Worm (Caenorhabditis elegans): ENCODE data around the gene C49C3.10.

The C49C3.10 gene

ce11 chrIV:17376127-17376526 lies 37.4 kb upstream of the C49C3.10 start, which contains the start of gene haf-1:
haf-1 (plus strand) TSS chrIV:17376427.
- TF ChIP-seq efl-1 (optimal IDR thresholded peaks at IDR 0.05) (no peak), efl-1 (GFP tag; optimal IDR thresholded peaks at IDR 0.05 in 1 of 2) (peak in 1 of 2 experiments; percentile 13), nhr-11 (tag; optimal IDR thresholded peaks at IDR 0.05) (no peak), ceh-90 (tag; optimal IDR thresholded peaks at IDR 0.05) (no peak), grh-1 (GFP tag; IDR thresholded peaks at IDR 0.05) (no peak), sup-37 (GFP tag; optimal IDR thresholded peaks at IDR 0.05) (no peak), ceh-8 (GFP tag; optimal IDR thresholded peaks at IDR 0.05) (no peak), aly-2 (tag; optimal IDR thresholded peaks at IDR 0.05) (no peak), blmp-1 (tag; optimal IDR thresholded peaks at IDR 0.05) (no peak), nhr-71 (tag; optimal IDR thresholded peaks at IDR 0.05) (no peak)

- TF ChIP-seq blmp-1 (tag; optimal IDR thresholded peaks at IDR 0.05) (peak; percentile 82), dsc-1 (tag; optimal IDR thresholded peaks at IDR 0.05) (no peak), jun-1 (tag; optimal IDR thresholded peaks at IDR 0.05) (no peak), unc-86 (tag; optimal IDR thresholded peaks at IDR 0.05) (no peak)
Observed at ce11 chrIV:17371469-17371868, 32.7 kb upstream of the C49C3.10 start, which contains the start of gene C30H6.5. C30H6.5 (plus strand) TSS chrIV:17371769.

ce11 chrIV:17368292-17368691 lies 29.5 kb upstream of the C49C3.10 start, which contains the start of gene trh-1:
trh-1 (plus strand) TSS chrIV:17368592.
- no peak for TF ChIP-seq nhr-20 (tag; optimal IDR thresholded peaks at IDR 0.05)
- no peak for TF ChIP-seq ceh-8 (GFP tag; optimal IDR thresholded peaks at IDR 0.05)
- TF ChIP-seq aha-1 (tag; optimal IDR thresholded peaks at IDR 0.05): no peak
- no peak for TF ChIP-seq fos-1 (tag; optimal IDR thresholded peaks at IDR 0.05)
- no peak for TF ChIP-seq fkh-8 (tag; optimal IDR thresholded peaks at IDR 0.05)
- no peak for TF ChIP-seq isw-1 (GFP tag; IDR thresholded peaks at IDR 0.05)
- TF ChIP-seq lin-14 (GFP tag; optimal IDR thresholded peaks at IDR 0.05): no peak
- no peak for TF ChIP-seq lin-39 (tag; optimal IDR thresholded peaks at IDR 0.05)
- no peak for TF ChIP-seq unc-86 (tag; optimal IDR thresholded peaks at IDR 0.05)
- TF ChIP-seq lin-15B (tag; optimal IDR thresholded peaks at IDR 0.05): no peak
- no peak for TF ChIP-seq Y116A8C.19 (tag; optimal IDR thresholded peaks at IDR 0.05; ENCODE audit: borderline replicate concordance)

ce11 chrIV:17367294-17367693 lies 28.5 kb upstream of the C49C3.10 start, which contains the start of gene zipt-17:
zipt-17 (minus strand) TSS chrIV:17367394.
- TF ChIP-seq ceh-90 (tag; optimal IDR thresholded peaks at IDR 0.05) (no peak), elt-2 (tag; optimal IDR thresholded peaks at IDR 0.05) (no peak)

- TF ChIP-seq alr-1 (tag; optimal IDR thresholded peaks at IDR 0.05; ENCODE audit: borderline replicate concordance) (no peak), dpl-1 (GFP tag; optimal IDR thresholded peaks at IDR 0.05) (no peak), Y116A8C.19 (tag; optimal IDR thresholded peaks at IDR 0.05; ENCODE audit: borderline replicate concordance) (no peak), nhr-77 (tag; optimal IDR thresholded peaks at IDR 0.05) (no peak), nhr-90 (tag; optimal IDR thresholded peaks at IDR 0.05; ENCODE audit: poor library complexity) (no peak), unc-130 (tag; optimal IDR thresholded peaks at IDR 0.05) (no peak), irx-1 (tag; optimal IDR thresholded peaks at IDR 0.05) (no peak), lin-15B (tag; optimal IDR thresholded peaks at IDR 0.05) (no peak), lsy-2 (tag; optimal IDR thresholded peaks at IDR 0.05) (no peak), aha-1 (tag; optimal IDR thresholded peaks at IDR 0.05) (no peak), fkh-4 (tag; optimal IDR thresholded peaks at IDR 0.05; ENCODE audit: borderline replicate concordance) (no peak), dsc-1 (tag; optimal IDR thresholded peaks at IDR 0.05) (no peak), unc-98 (GFP tag; IDR thresholded peaks at IDR 0.05) (no peak), unc-62 (GFP tag; optimal IDR thresholded peaks at IDR 0.05) (no peak), lin-39 (tag; optimal IDR thresholded peaks at IDR 0.05) (no peak), snu-23 (GFP tag; optimal IDR thresholded peaks at IDR 0.05) (no peak)
Observed at ce11 chrIV:17361143-17361542, 22.4 kb upstream of the C49C3.10 start, which contains the start of gene clec-202. clec-202 (plus strand) TSS chrIV:17361443.
